Fruit fly (Drosophila melanogaster) Kc167 (cell line): Measurements from ENCODE around the gene CG31343.

Experiments used
- Myc ChIP-seq: fragments of >200 bp; optimal IDR thresholded peaks from 2 replicates; lab custom pipeline; 2017; ENCODE audit warnings: missing external identifiers
- Sin3A ChIP-seq: fragments of >200 bp; optimal IDR thresholded peaks from 2 replicates; lab custom pipeline; 2018; ENCODE audit warnings: missing external identifiers
- h ChIP-seq: fragments of >200 bp; optimal IDR thresholded peaks from 3 replicates; lab custom pipeline; 2018; ENCODE audit warnings: missing external identifiers
- insv ChIP-seq: fragments of >200 bp; optimal IDR thresholded peaks from 3 replicates; lab custom pipeline; 2018; ENCODE audit warnings: missing external identifiers
- psq ChIP-seq: fragments of >200 bp; optimal IDR thresholded peaks from 2 replicates; lab custom pipeline; 2017; ENCODE audit warnings: missing external identifiers
- ttk ChIP-seq: sonication (Bioruptor generic); optimal IDR thresholded peaks from 2 replicates; lab custom pipeline; 2017; ENCODE audit warnings: missing external identifiers

dm6 chr3R:21793760-21794159, 48.7 kb downstream of the CG31343 start:
- TF ChIP-seq Myc (lab: Kevin White, UChicago) (no peak), psq (lab: Kevin White, UChicago) (no peak), ttk (no peak), Sin3A (lab: Kevin White, UChicago) (no peak), h (lab: Kevin White, UChicago) (no peak), insv (lab: Kevin White, UChicago) (no peak)
